Worm (Caenorhabditis elegans) whole organism, L2 larva: ENCODE measurements around the gene txt-19.
A peak's percentile ranks its signal among the peaks of the same experiment; 100 is the strongest.

Source experiments
- C34F6.9 ChIP-seq: fragments of 150-350 bp; optimal IDR thresholded peaks from 2 replicates; lab custom pipeline; 2014; ENCODE audit warnings: missing biosample characterization, missing genetic modification characterization
- Y55F3AM.14 ChIP-seq: fragments of 200-800 bp; sonication (Bioruptor generic); optimal IDR thresholded peaks from 2 replicates; lab custom pipeline; 2018; ENCODE audit warnings: mild to moderate bottlenecking, missing genetic modification characterization, missing compliant biosample characterization
- ZK546.5 ChIP-seq: sonication (generic microtip); optimal IDR thresholded peaks from 2 replicates; lab custom pipeline; 2017; ENCODE audit warnings: missing biosample characterization, missing genetic modification characterization
- aly-2 ChIP-seq: fragments of 150-350 bp; optimal IDR thresholded peaks from 2 replicates; lab custom pipeline; 2014; ENCODE audit warnings: missing biosample characterization, missing genetic modification characterization
- ama-1 ChIP-seq: fragments of 150-350 bp; optimal IDR thresholded peaks from 2 replicates; lab custom pipeline; 2018; ENCODE audit warnings: inconsistent platforms
- ceh-16 ChIP-seq: fragments of 150-350 bp; optimal IDR thresholded peaks from 2 replicates; lab custom pipeline; 2014; ENCODE audit warnings: missing biosample characterization, missing genetic modification characterization
- ceh-82 ChIP-seq: fragments of 150-350 bp; optimal IDR thresholded peaks from 2 replicates; lab custom pipeline; 2014; ENCODE audit warnings: missing biosample characterization, missing genetic modification characterization
- crh-2 ChIP-seq: sonication (generic microtip); optimal IDR thresholded peaks from 2 replicates; lab custom pipeline; 2017; ENCODE audit warnings: missing biosample characterization, missing genetic modification characterization
- egl-27 ChIP-seq: sonication (generic microtip); optimal IDR thresholded peaks from 3 replicates; lab custom pipeline; 2017; ENCODE audit warnings: missing biosample characterization, missing genetic modification reagents, missing genetic modification characterization
- elt-3 ChIP-seq: sonication (generic microtip); optimal IDR thresholded peaks from 2 replicates; lab custom pipeline; 2017; ENCODE audit warnings: missing biosample characterization, missing genetic modification characterization
- fos-1 ChIP-seq: fragments of 150-350 bp; optimal IDR thresholded peaks from 2 replicates; lab custom pipeline; 2014; ENCODE audit warnings: missing biosample characterization, missing genetic modification characterization
- gmeb-1 ChIP-seq: fragments of 150-350 bp; optimal IDR thresholded peaks from 2 replicates; lab custom pipeline; 2014; ENCODE audit warnings: missing biosample characterization, missing genetic modification characterization
- lsy-2 ChIP-seq, 2 experiments: fragments of 150-350 bp in 1 of 2; sonication (generic microtip) in 1 of 2; optimal IDR thresholded peaks; 2 replicates each; lab custom pipeline; 2014 to 2017; ENCODE audit warnings: missing biosample characterization in 2 of 2, missing genetic modification characterization in 2 of 2
- mab-5 ChIP-seq: fragments of 150-350 bp; optimal IDR thresholded peaks from 2 replicates; lab custom pipeline; 2014; ENCODE audit warnings: missing biosample characterization, missing genetic modification characterization
- nhr-10 ChIP-seq: sonication (generic microtip); optimal IDR thresholded peaks from 2 replicates; lab custom pipeline; 2017; ENCODE audit warnings: missing biosample characterization, missing genetic modification characterization
- nhr-12 ChIP-seq: fragments of 150-350 bp; optimal IDR thresholded peaks from 2 replicates; lab custom pipeline; 2014; ENCODE audit warnings: missing biosample characterization, missing genetic modification characterization
- nhr-129 ChIP-seq: fragments of 150-350 bp; optimal IDR thresholded peaks from 2 replicates; lab custom pipeline; 2014; ENCODE audit warnings: missing biosample characterization, missing genetic modification characterization
- nhr-21 ChIP-seq: fragments of 150-350 bp; optimal IDR thresholded peaks from 2 replicates; lab custom pipeline; 2014; ENCODE audit warnings: missing biosample characterization, missing genetic modification characterization
- nhr-23 ChIP-seq: fragments of 150-350 bp; optimal IDR thresholded peaks from 2 replicates; lab custom pipeline; 2014; ENCODE audit warnings: missing biosample characterization, missing genetic modification reagents, missing genetic modification characterization
- nhr-237 ChIP-seq: fragments of 150-350 bp; optimal IDR thresholded peaks from 2 replicates; lab custom pipeline; 2014; ENCODE audit warnings: missing biosample characterization, missing genetic modification characterization
- nhr-6 ChIP-seq: fragments of 150-350 bp; optimal IDR thresholded peaks from 2 replicates; lab custom pipeline; 2014; ENCODE audit warnings: missing biosample characterization, missing genetic modification characterization
- peb-1 ChIP-seq: fragments of 150-350 bp; optimal IDR thresholded peaks from 2 replicates; lab custom pipeline; 2014; ENCODE audit warnings: missing biosample characterization, missing genetic modification characterization
- sem-4 ChIP-seq: fragments of 150-350 bp; optimal IDR thresholded peaks from 2 replicates; lab custom pipeline; 2014; ENCODE audit warnings: missing biosample characterization, missing genetic modification reagents, missing genetic modification characterization
- skn-1 ChIP-seq: sonication (generic microtip); optimal IDR thresholded peaks from 2 replicates; lab custom pipeline; 2017; ENCODE audit warnings: missing biosample characterization, missing genetic modification characterization
- sma-3 ChIP-seq: sonication (generic microtip); optimal IDR thresholded peaks from 2 replicates; lab custom pipeline; 2016; ENCODE audit warnings: missing genetic modification reagents, missing genetic modification characterization, missing compliant biosample characterization
- sma-9 ChIP-seq, 2 experiments: fragments of 150-350 bp in 1 of 2; sonication (generic microtip) in 1 of 2; optimal IDR thresholded peaks; 2 replicates each; lab custom pipeline; 2014 to 2016; ENCODE audit warnings: missing genetic modification characterization in 2 of 2, mild to moderate bottlenecking in 1 of 2, missing biosample characterization in 1 of 2, missing compliant biosample characterization in 1 of 2, missing genetic modification reagents in 1 of 2, moderate library complexity in 1 of 2
- snpc-4 ChIP-seq: fragments of 150-350 bp; optimal IDR thresholded peaks from 2 replicates; lab custom pipeline; 2014; ENCODE audit warnings: missing biosample characterization, missing genetic modification characterization
- unc-55 ChIP-seq: fragments of 150-350 bp; sonication (generic microtip); optimal IDR thresholded peaks from 3 replicates; lab custom pipeline; 2014; ENCODE audit warnings: missing biosample characterization, missing genetic modification reagents, missing genetic modification characterization
- unc-62 ChIP-seq: fragments of 150-350 bp; optimal IDR thresholded peaks from 2 replicates; lab custom pipeline; 2014; ENCODE audit warnings: missing biosample characterization, missing genetic modification reagents, missing genetic modification characterization
- zag-1 ChIP-seq: fragments of 150-350 bp; optimal IDR thresholded peaks from 2 replicates; lab custom pipeline; 2014; ENCODE audit warnings: missing biosample characterization, missing genetic modification characterization
- ztf-1 ChIP-seq: fragments of 200-800 bp; sonication (Bioruptor generic); conservative IDR thresholded peaks from 2 replicates; pipeline ENCODE4 v1.3.6; 2022; ENCODE audit warnings: missing genetic modification characterization, missing compliant biosample characterization
- ztf-4 ChIP-seq: fragments of 150-350 bp; optimal IDR thresholded peaks from 2 replicates; lab custom pipeline; 2014; ENCODE audit warnings: missing biosample characterization, missing genetic modification characterization

The txt-19 gene

ce11 chrIV:12879557-12879956 lies 33.9 kb downstream of the txt-19 start, which contains the start of gene ZK896.5:
Gene ZK896.5 (minus strand): TSS chrIV:12879645.
- TF ChIP-seq sem-4 (tag; lab: Kevin White, UChicago) (no peak), snpc-4 (tag; lab: Kevin White, UChicago) (no peak), peb-1 (no peak), ztf-4 (no peak), sma-9 (GFP tag; optimal IDR thresholded peaks at IDR 0.05; lab: Kevin White, UChicago) (peak; percentile 84), sma-9 (tag; optimal IDR thresholded peaks at IDR 0.05; lab: Kevin White, UChicago) (no peak), crh-2 (tag; lab: Kevin White, UChicago) (peak; percentile 18), fos-1 (peak; percentile 88), egl-27 (tag; lab: Kevin White, UChicago) (no peak)

DNA sequence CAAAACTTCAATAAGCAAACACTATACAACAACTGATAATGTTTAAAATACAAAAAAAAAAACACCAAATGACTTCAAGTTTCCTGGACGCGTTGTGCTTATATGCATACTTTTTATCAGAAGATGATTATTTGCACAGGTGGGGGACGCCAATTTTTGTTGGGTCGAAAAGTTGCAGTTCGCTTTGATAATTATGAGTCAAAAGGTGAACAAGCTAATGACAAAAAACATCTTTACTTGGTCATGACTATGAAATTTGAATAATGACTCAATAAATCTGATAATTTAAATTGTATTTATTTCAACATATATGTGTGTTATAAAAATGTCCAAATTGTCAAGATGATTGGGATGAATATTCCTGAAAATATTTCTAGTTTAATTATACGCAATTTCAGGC lies 37.5 kb downstream of the txt-19 start, which contains the start of gene ZK896.4:
ZK896.4 (minus strand) TSS at position 101 of the 400 bp plus-strand sequence.
- TF ChIP-seq ama-1 (lab: Kevin White, UChicago), result no peak

ce11 chrIV:12886012-12886411 lies 40.3 kb downstream of the txt-19 start:
- TF ChIP-seq nhr-129 (no peak), lsy-2 (tag; optimal IDR thresholded peaks at IDR 0.05; lab: Kevin White, UChicago) (no peak), fos-1 (peak; percentile 67)

ce11 chrIV:12890445-12890844 lies 44.7 kb downstream of the txt-19 start, which contains the start of gene K08D8.6:
Gene K08D8.6 (minus strand): TSS chrIV:12890508.
- TF ChIP-seq unc-62 (GFP tag; lab: Kevin White, UChicago) (no peak), elt-3 (no peak), nhr-237 (tag; lab: Kevin White, UChicago) (no peak), ZK546.5 (tag; lab: Kevin White, UChicago) (no peak), ama-1 (lab: Kevin White, UChicago) (no peak), sma-3 (GFP tag; lab: Kevin White, UChicago) (no peak), C34F6.9 (tag; lab: Kevin White, UChicago) (no peak), egl-27 (tag; lab: Kevin White, UChicago) (no peak), nhr-10 (tag; lab: Kevin White, UChicago) (no peak), sem-4 (tag; lab: Kevin White, UChicago) (no peak), nhr-21 (tag; lab: Kevin White, UChicago) (no peak), gmeb-1 (tag; lab: Kevin White, UChicago) (peak; percentile 15), ceh-82 (tag; lab: Kevin White, UChicago) (no peak), ztf-1 (GFP tag; lab: Robert Waterston, UW) (no peak), fos-1 (peak; percentile 96), mab-5 (tag; lab: Kevin White, UChicago) (no peak), sma-9 (GFP tag; optimal IDR thresholded peaks at IDR 0.05; lab: Kevin White, UChicago) (peak; percentile 70), sma-9 (tag; optimal IDR thresholded peaks at IDR 0.05; lab: Kevin White, UChicago) (no peak)
- TF ChIP-seq, all 48 proteins: peak for 3

ce11 chrIV:12891080-12891479 lies 45.4 kb downstream of the txt-19 start:
- TF ChIP-seq fos-1 (peak; percentile 45), peb-1 (no peak), nhr-23 (tag; lab: Kevin White, UChicago) (no peak), sma-9 (GFP tag; optimal IDR thresholded peaks at IDR 0.05; lab: Kevin White, UChicago) (peak; percentile 89), sma-9 (tag; optimal IDR thresholded peaks at IDR 0.05; lab: Kevin White, UChicago) (no peak), nhr-12 (tag; lab: Kevin White, UChicago) (no peak)

- no peak for TF ChIP-seq aly-2
- TF ChIP-seq Y55F3AM.14 (GFP tag; lab: Kevin White, UChicago), result no peak
- TF ChIP-seq ZK546.5 (tag; lab: Kevin White, UChicago), result no peak
- no peak for TF ChIP-seq nhr-6 (tag; lab: Kevin White, UChicago)
- TF ChIP-seq ceh-16 (tag; lab: Kevin White, UChicago), result no peak
- no peak for TF ChIP-seq peb-1
- no peak for TF ChIP-seq zag-1 (tag; lab: Kevin White, UChicago)
- TF ChIP-seq unc-55 (GFP tag; lab: Kevin White, UChicago), result no peak
- TF ChIP-seq ceh-82 (tag; lab: Kevin White, UChicago), result no peak
- no peak for TF ChIP-seq skn-1 (tag; lab: Kevin White, UChicago)
Measured at ce11 chrIV:12892194-12892593, 46.5 kb downstream of the txt-19 start, which contains the start of gene K08D8.1. Gene K08D8.1 (plus strand): TSS chrIV:12892494.
